Fruit fly (Drosophila melanogaster): ENCODE measurements around the gene Dyro.
A peak's percentile ranks its signal among the peaks of the same experiment; 100 is the strongest.

Dyro gene

dm6 chr3L:11239191-11239641 lies 56.5 kb downstream of the Dyro start (continued):
- peak; percentile 31 for TF ChIP-seq cg (GFP tag; optimal IDR thresholded peaks at IDR 0.05)
- TF ChIP-seq gcm2 (GFP tag; optimal IDR thresholded peaks at IDR 0.05), result no peak
- peak; percentile 1 for TF ChIP-seq sens (GFP tag)
- 0 out of 3 replicates have a peak, but pooled peaks have one; percentile 38 for TF ChIP-seq gce (GFP tag; IDR thresholded peaks at IDR 0.05)
- TF ChIP-seq CG10274 (GFP tag; optimal IDR thresholded peaks at IDR 0.05), result no peak
- TF ChIP-seq CG9215 (GFP tag; IDR thresholded peaks at IDR 0.05), result no peak
- TF ChIP-seq ab (GFP tag; optimal IDR thresholded peaks at IDR 0.05), result no peak
- no peak for TF ChIP-seq Rx (GFP tag; IDR thresholded peaks at IDR 0.05)
- TF ChIP-seq CG13894 (tag; optimal IDR thresholded peaks at IDR 0.05), result peak; percentile 26
- TF ChIP-seq CG18764 (GFP tag; optimal IDR thresholded peaks at IDR 0.05), result no peak
- TF ChIP-seq CG17385 (GFP tag; optimal IDR thresholded peaks at IDR 0.05), result no peak
- no peak for TF ChIP-seq CG10366 (GFP tag; IDR thresholded peaks at IDR 0.05)
- TF ChIP-seq HLH4C (GFP tag; IDR thresholded peaks at IDR 0.05; ENCODE audit: partially characterized antibody), result no peak
- 0 out of 2 replicates have a peak, but pooled peaks have one; percentile 26 for TF ChIP-seq GATAe (GFP tag; conservative IDR thresholded peaks at IDR 0.05)
- no peak for TF ChIP-seq stwl (tag; optimal IDR thresholded peaks at IDR 0.05)
- TF ChIP-seq CG12769 (tag; optimal IDR thresholded peaks at IDR 0.05), result peak; percentile 48
- no peak for TF ChIP-seq CG30020 (tag; optimal IDR thresholded peaks at IDR 0.05)
- no peak for TF ChIP-seq CG31388 (GFP tag; optimal IDR thresholded peaks at IDR 0.05)
- peak; percentile 49 for TF ChIP-seq lab (GFP tag; optimal IDR thresholded peaks at IDR 0.05)
- TF ChIP-seq aop (GFP tag; IDR thresholded peaks at IDR 0.05), result no peak
- no peak for TF ChIP-seq Taf1 (GFP tag; IDR thresholded peaks at IDR 0.05)
- TF ChIP-seq H2.0 (GFP tag; IDR thresholded peaks at IDR 0.05), result no peak
- TF ChIP-seq chinmo (GFP tag; IDR thresholded peaks at IDR 0.05; ENCODE audit: partially characterized antibody), result peak; percentile 88; the same call in 3 of the 4 replicates
- no peak for TF ChIP-seq Sox100B (GFP tag; optimal IDR thresholded peaks at IDR 0.05)
- TF ChIP-seq dm (GFP tag; optimal IDR thresholded peaks at IDR 0.05), result no peak
- TF ChIP-seq Dfd (GFP tag; optimal IDR thresholded peaks at IDR 0.05), result no peak
- no peak for TF ChIP-seq CG12299 (tag; optimal IDR thresholded peaks at IDR 0.05)
- no peak for TF ChIP-seq CG2116 (GFP tag; optimal IDR thresholded peaks at IDR 0.05)
- no peak for TF ChIP-seq ems (GFP tag; optimal IDR thresholded peaks at IDR 0.05)
- TF ChIP-seq otp (GFP tag; IDR thresholded peaks at IDR 0.05), result no peak
- TF ChIP-seq Elba2 (GFP tag; optimal IDR thresholded peaks at IDR 0.05), result no peak
- TF ChIP-seq Atf6 (GFP tag; IDR thresholded peaks at IDR 0.05), result 0 out of 2 replicates have a peak, but pooled peaks have one; percentile 25
- TF ChIP-seq Bgb (GFP tag; IDR thresholded peaks at IDR 0.05; ENCODE audit: partially characterized antibody), result no peak
- peak; percentile 51 for TF ChIP-seq CG10543 (GFP tag; optimal IDR thresholded peaks at IDR 0.05)
- no peak for TF ChIP-seq MESR4 (GFP tag; optimal IDR thresholded peaks at IDR 0.05)
- TF ChIP-seq H15 (GFP tag; IDR thresholded peaks at IDR 0.05), result no peak
- no peak for TF ChIP-seq Usf (GFP tag; optimal IDR thresholded peaks at IDR 0.05)
- TF ChIP-seq CG12155 (GFP tag; optimal IDR thresholded peaks at IDR 0.05), result no peak
- TF ChIP-seq HmgZ (tag; optimal IDR thresholded peaks at IDR 0.05), result peak; percentile 14
- TF ChIP-seq pfk (GFP tag; optimal IDR thresholded peaks at IDR 0.05), result peak; percentile 91
- TF ChIP-seq CrebB (tag; optimal IDR thresholded peaks at IDR 0.05), result no peak
- TF ChIP-seq fru (optimal IDR thresholded peaks at IDR 0.05), result no peak
- peak; percentile 70 for TF ChIP-seq sug (tag; optimal IDR thresholded peaks at IDR 0.05)
- TF ChIP-seq CG8290 (GFP tag; optimal IDR thresholded peaks at IDR 0.05), result no peak
- TF ChIP-seq CG8290 (tag; optimal IDR thresholded peaks at IDR 0.05), result peak in 1 of 2 experiments; percentile 47
- TF ChIP-seq CG14014 (GFP tag; IDR thresholded peaks at IDR 0.05), result no peak
- no peak for TF ChIP-seq CG31224 (GFP tag; IDR thresholded peaks at IDR 0.05)
- TF ChIP-seq Med (GFP tag), result no peak
- no peak for TF ChIP-seq CG11398 (GFP tag; optimal IDR thresholded peaks at IDR 0.05)
- TF ChIP-seq fd102C (GFP tag; optimal IDR thresholded peaks at IDR 0.05), result no peak
- TF ChIP-seq gfzf (GFP tag; optimal IDR thresholded peaks at IDR 0.05), result no peak
- TF ChIP-seq shn (GFP tag; optimal IDR thresholded peaks at IDR 0.05), result no peak
- no peak for TF ChIP-seq NC2β (GFP tag; optimal IDR thresholded peaks at IDR 0.05)

Measured in whole organism, embryonic.